Worm (Caenorhabditis elegans) whole organism, young adult: ENCODE results near the gene rab-39.
A peak's percentile ranks its signal among the peaks of the same experiment; 100 is the strongest.

Experiments used
- B0019.2 ChIP-seq: fragments of 200-800 bp; sonication (Bioruptor generic); conservative IDR thresholded peaks from 2 replicates; pipeline ENCODE4 v1.3.6; 2022; ENCODE audit warnings: missing genetic modification reagents, missing genetic modification characterization, missing compliant biosample characterization
- B0035.1 ChIP-seq: sonication (generic microtip); optimal IDR thresholded peaks from 2 replicates; lab custom pipeline; 2016; ENCODE audit warnings: missing genetic modification characterization, mild to moderate bottlenecking, missing compliant biosample characterization, missing genotype, missing genetic modification reagents
- F22D6.2 ChIP-seq: sonication (generic microtip); optimal IDR thresholded peaks from 2 replicates; lab custom pipeline; 2016; ENCODE audit warnings: mild to moderate bottlenecking, missing genetic modification characterization, missing compliant biosample characterization
- F33H1.4 ChIP-seq: fragments of 200-800 bp; sonication (Bioruptor generic); IDR thresholded peaks from 2 replicates; pipeline ENCODE4 v1.3.6; 2022; ENCODE audit warnings: missing genetic modification reagents, missing genetic modification characterization, missing compliant biosample characterization
- F57C9.4 ChIP-seq: sonication (generic microtip); optimal IDR thresholded peaks from 2 replicates; lab custom pipeline; 2017; ENCODE audit warnings: mild to moderate bottlenecking, missing genetic modification characterization, missing compliant biosample characterization
- Y95B8A.8 ChIP-seq: fragments of 200-800 bp; sonication (Bioruptor generic); IDR thresholded peaks from 2 replicates; pipeline ENCODE4 v1.3.6; 2022; ENCODE audit warnings: missing genetic modification reagents, missing genetic modification characterization, missing compliant biosample characterization
- ZK185.1 ChIP-seq: sonication (generic microtip); optimal IDR thresholded peaks from 2 replicates; lab custom pipeline; 2016; ENCODE audit warnings: mild to moderate bottlenecking, missing genetic modification characterization, missing compliant biosample characterization; ENCODE audit not compliant: poor library complexity, severe bottlenecking
- aptf-2 ChIP-seq: fragments of 200-800 bp; sonication (Bioruptor generic); conservative IDR thresholded peaks from 2 replicates; pipeline ENCODE4 v1.3.6; 2022; ENCODE audit warnings: missing genetic modification reagents, missing genetic modification characterization, missing compliant biosample characterization
- athp-1 ChIP-seq: sonication (generic microtip); optimal IDR thresholded peaks from 2 replicates; lab custom pipeline; 2017; ENCODE audit warnings: mild to moderate bottlenecking, missing genetic modification characterization, missing compliant biosample characterization
- cebp-2 ChIP-seq: fragments of 200-800 bp; sonication (Bioruptor generic); IDR thresholded peaks from 2 replicates; pipeline ENCODE4 v1.3.6; 2022; ENCODE audit warnings: missing genetic modification characterization, missing compliant biosample characterization
- ceh-100 ChIP-seq: fragments of 200-800 bp; sonication (Bioruptor generic); IDR thresholded peaks from 2 replicates; pipeline ENCODE4 v1.3.6; 2022; ENCODE audit warnings: missing genetic modification reagents, missing genetic modification characterization, missing compliant biosample characterization
- ceh-58 ChIP-seq: fragments of 200-800 bp; sonication (Bioruptor generic); IDR thresholded peaks from 2 replicates; pipeline ENCODE4 v1.3.6; 2022; ENCODE audit warnings: missing genetic modification characterization, missing compliant biosample characterization
- chd-7 ChIP-seq: sonication (generic microtip); optimal IDR thresholded peaks from 2 replicates; lab custom pipeline; 2016; ENCODE audit warnings: mild to moderate bottlenecking, missing genetic modification characterization, moderate library complexity, missing compliant biosample characterization
- egl-18 ChIP-seq: fragments of 200-800 bp; sonication (Bioruptor generic); IDR thresholded peaks from 2 replicates; pipeline ENCODE4 v1.3.6; 2022; ENCODE audit warnings: missing genetic modification reagents, missing genetic modification characterization, missing compliant biosample characterization
- egrh-3 ChIP-seq: fragments of 200-800 bp; sonication (Bioruptor generic); IDR thresholded peaks from 2 replicates; pipeline ENCODE4 v1.3.6; 2022; ENCODE audit warnings: missing genetic modification reagents, missing genetic modification characterization, missing compliant biosample characterization
- ekl-4 ChIP-seq: fragments of 200-800 bp; sonication (Bioruptor generic); IDR thresholded peaks from 2 replicates; pipeline ENCODE4 v1.3.6; 2022; ENCODE audit warnings: missing genetic modification reagents, missing genetic modification characterization, missing compliant biosample characterization
- ets-4 ChIP-seq: fragments of 200-800 bp; sonication (Bioruptor generic); optimal IDR thresholded peaks from 2 replicates; lab custom pipeline; 2018; ENCODE audit warnings: mild to moderate bottlenecking, missing genetic modification characterization, missing compliant biosample characterization
- hmg-1.2 ChIP-seq: fragments of 200-800 bp; sonication (Bioruptor generic); IDR thresholded peaks from 2 replicates; pipeline ENCODE4 v1.3.6; 2022; ENCODE audit warnings: missing genetic modification reagents, missing genetic modification characterization, missing compliant biosample characterization
- lag-1 ChIP-seq: fragments of 200-800 bp; sonication (Bioruptor generic); IDR thresholded peaks from 2 replicates; pipeline ENCODE4 v1.3.6; 2022; ENCODE audit warnings: missing genetic modification reagents, missing genetic modification characterization, missing compliant biosample characterization
- let-526 ChIP-seq: fragments of 200-800 bp; sonication (Bioruptor generic); IDR thresholded peaks from 2 replicates; pipeline ENCODE4 v1.3.6; 2022; ENCODE audit warnings: missing genetic modification reagents, missing genetic modification characterization, missing compliant biosample characterization
- lsl-1 ChIP-seq: fragments of 200-800 bp; sonication (Bioruptor generic); optimal IDR thresholded peaks from 2 replicates; lab custom pipeline; 2018; ENCODE audit warnings: mild to moderate bottlenecking, missing genetic modification characterization, moderate library complexity, missing compliant biosample characterization
- madf-6 ChIP-seq: fragments of 200-800 bp; sonication (Bioruptor generic); IDR thresholded peaks from 2 replicates; pipeline ENCODE4 v1.3.6; 2022; ENCODE audit warnings: missing genetic modification reagents, missing genetic modification characterization, missing compliant biosample characterization
- mes-4 ChIP-seq: sonication (generic microtip); optimal IDR thresholded peaks from 2 replicates; lab custom pipeline; 2016; ENCODE audit warnings: missing genotype, missing genetic modification characterization, missing compliant biosample characterization
- nfya-1 ChIP-seq: sonication (generic microtip); optimal IDR thresholded peaks from 2 replicates; lab custom pipeline; 2017; ENCODE audit warnings: antibody characterized with exemption, missing compliant biosample characterization, missing genetic modification characterization, borderline replicate concordance; ENCODE audit not compliant: insufficient read depth
- nfya-2 ChIP-seq: fragments of 200-800 bp; sonication (Bioruptor generic); IDR thresholded peaks from 2 replicates; pipeline ENCODE4 v1.3.6; 2022; ENCODE audit warnings: missing genetic modification reagents, missing genetic modification characterization, missing compliant biosample characterization
- nhr-120 ChIP-seq: fragments of 200-800 bp; sonication (Bioruptor generic); IDR thresholded peaks from 2 replicates; pipeline ENCODE4 v1.3.6; 2022; ENCODE audit warnings: missing genetic modification characterization, missing compliant biosample characterization
- rec-8 ChIP-seq, 2 experiments: sonication (generic microtip); optimal IDR thresholded peaks; 2 replicates each; lab custom pipeline; 2016; ENCODE audit warnings: mild to moderate bottlenecking in 2 of 2, missing genetic modification characterization in 2 of 2, missing genetic modification reagents in 2 of 2, missing genotype in 2 of 2, missing biosample characterization in 1 of 2, missing compliant biosample characterization in 1 of 2, moderate library complexity in 1 of 2
- repo-1 ChIP-seq: sonication (generic microtip); optimal IDR thresholded peaks from 2 replicates; lab custom pipeline; 2017; ENCODE audit warnings: mild to moderate bottlenecking, missing genetic modification characterization, missing compliant biosample characterization
- sdz-38 ChIP-seq: sonication (generic microtip); optimal IDR thresholded peaks from 2 replicates; lab custom pipeline; 2016; ENCODE audit warnings: missing genotype, missing genetic modification characterization, missing compliant biosample characterization
- snpc-4 ChIP-seq, 5 experiments: fragments of 150-350 bp in 1 of 5; sonication (generic microtip) in 4 of 5; optimal IDR thresholded peaks; 2 replicates each; lab custom pipeline; 2014 to 2018; ENCODE audit warnings: missing genetic modification characterization in 5 of 5, missing biosample characterization in 3 of 5, antibody characterized with exemption in 2 of 5, mild to moderate bottlenecking in 2 of 5, missing compliant biosample characterization in 2 of 5, missing genotype in 2 of 5, moderate library complexity in 2 of 5, missing genetic modification reagents in 1 of 5
- somi-1 ChIP-seq: fragments of 200-800 bp; sonication (Bioruptor generic); optimal IDR thresholded peaks from 2 replicates; lab custom pipeline; 2018; ENCODE audit warnings: mild to moderate bottlenecking, missing genetic modification characterization, missing compliant biosample characterization
- sptf-2 ChIP-seq: fragments of 200-800 bp; sonication (Bioruptor generic); optimal IDR thresholded peaks from 2 replicates; lab custom pipeline; 2018; ENCODE audit warnings: mild to moderate bottlenecking, missing genetic modification characterization, missing compliant biosample characterization
- tbp1 ChIP-seq: fragments of 200-800 bp; sonication (Bioruptor generic); optimal IDR thresholded peaks from 2 replicates; lab custom pipeline; 2018; ENCODE audit warnings: mild to moderate bottlenecking, missing genetic modification characterization, missing compliant biosample characterization
- tlf-1 ChIP-seq: fragments of 200-800 bp; sonication (Bioruptor generic); optimal IDR thresholded peaks from 2 replicates; lab custom pipeline; 2018; ENCODE audit warnings: mild to moderate bottlenecking, missing genetic modification characterization, missing compliant biosample characterization
- unc-130 ChIP-seq: sonication (generic microtip); optimal IDR thresholded peaks from 2 replicates; lab custom pipeline; 2016; ENCODE audit warnings: missing genetic modification reagents, missing genetic modification characterization, missing compliant biosample characterization
- ztf-25 ChIP-seq: fragments of 200-800 bp; sonication (Bioruptor generic); IDR thresholded peaks from 2 replicates; pipeline ENCODE4 v1.3.6; 2022; ENCODE audit warnings: missing genetic modification reagents, missing genetic modification characterization, missing compliant biosample characterization
- ztf-3 ChIP-seq: fragments of 200-800 bp; sonication (Bioruptor generic); optimal IDR thresholded peaks from 2 replicates; lab custom pipeline; 2018; ENCODE audit warnings: mild to moderate bottlenecking, missing genetic modification characterization, missing compliant biosample characterization

rab-39 gene

ce11 chrII:9282787-9283186, 39.9 kb downstream of the rab-39 start (continued):
- TF ChIP-seq ekl-4 (GFP tag; lab: Robert Waterston, UW) (peak; percentile 83), ceh-58 (no peak), egrh-3 (GFP tag; lab: Robert Waterston, UW) (no peak), unc-130 (GFP tag; lab: Kevin White, UChicago) (no peak), repo-1 (tag; lab: Kevin White, UChicago) (peak; percentile 65), F33H1.4 (GFP tag; lab: Robert Waterston, UW) (no peak), nhr-120 (GFP tag; lab: Robert Waterston, UW) (no peak), nfya-1 (tag; lab: Kevin White, UChicago) (no peak), mes-4 (tag; lab: Kevin White, UChicago) (no peak), madf-6 (GFP tag; lab: Robert Waterston, UW) (peak; percentile 17; the same call in 1 of the 2 replicates), F57C9.4 (tag; lab: Kevin White, UChicago) (no peak), egl-18 (GFP tag; lab: Robert Waterston, UW) (no peak), nfya-2 (GFP tag; lab: Robert Waterston, UW) (no peak), let-526 (no peak), ets-4 (GFP tag; lab: Kevin White, UChicago) (peak; percentile 85), lag-1 (GFP tag; lab: Robert Waterston, UW) (no peak), Y95B8A.8 (GFP tag; lab: Robert Waterston, UW) (peak; percentile 78; the same call in 1 of the 2 replicates), F22D6.2 (peak; percentile 34), tbp1 (GFP tag; lab: Kevin White, UChicago) (peak; percentile 63), ceh-100 (GFP tag; lab: Robert Waterston, UW) (no peak), B0035.1 (tag; lab: Kevin White, UChicago) (peak; percentile 56), aptf-2 (GFP tag; lab: Robert Waterston, UW) (no peak), chd-7 (tag; lab: Kevin White, UChicago) (peak; percentile 80), tlf-1 (GFP tag; lab: Kevin White, UChicago) (peak; percentile 44), rec-8 (tag; optimal IDR thresholded peaks at IDR 0.05; lab: Kevin White, UChicago) (no peak), athp-1 (tag; lab: Kevin White, UChicago) (no peak), lsl-1 (GFP tag; lab: Kevin White, UChicago) (no peak), ztf-3 (GFP tag; lab: Kevin White, UChicago) (peak; percentile 28), hmg-1.2 (GFP tag; lab: Robert Waterston, UW) (peak; percentile 88)

DNA sequence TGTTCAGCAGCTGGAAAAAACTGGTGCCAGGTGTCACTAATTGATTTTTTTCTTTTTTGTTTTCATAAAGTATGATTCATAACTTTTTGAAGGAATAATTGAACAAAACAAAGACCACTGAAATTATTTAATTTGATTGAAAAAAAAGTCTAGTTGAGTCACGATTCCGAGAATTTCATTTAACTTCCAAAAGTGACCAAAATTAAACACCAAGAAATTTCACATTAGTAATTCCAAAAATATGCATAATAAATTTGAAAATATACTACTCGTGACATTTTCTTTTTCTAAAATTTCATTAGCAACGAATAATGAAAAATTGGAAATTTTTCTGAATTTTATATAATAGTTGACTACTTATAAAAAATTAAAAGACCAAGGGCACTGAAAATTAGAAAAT, 40.7 kb downstream of the rab-39 start:
- TF ChIP-seq nfya-1 (tag; lab: Kevin White, UChicago) = no peak
- TF ChIP-seq cebp-2 (GFP tag; lab: Robert Waterston, UW) = no peak
- no peak for TF ChIP-seq sptf-2 (GFP tag; lab: Kevin White, UChicago)
- TF ChIP-seq sdz-38 = no peak
- TF ChIP-seq B0019.2 = no peak
- TF ChIP-seq ztf-25 (GFP tag; lab: Robert Waterston, UW) = no peak
- TF ChIP-seq snpc-4 (GFP tag; optimal IDR thresholded peaks at IDR 0.05; lab: Kevin White, UChicago) = no peak
- no peak for TF ChIP-seq snpc-4 (tag; optimal IDR thresholded peaks at IDR 0.05; lab: Kevin White, UChicago)
- no peak for TF ChIP-seq hmg-1.2 (GFP tag; lab: Robert Waterston, UW)
- no peak for TF ChIP-seq ZK185.1 (tag; lab: Kevin White, UChicago)
- TF ChIP-seq somi-1 (GFP tag; lab: Kevin White, UChicago) = no peak
- no peak for TF ChIP-seq lag-1 (GFP tag; lab: Robert Waterston, UW)
- TF ChIP-seq, all 124 proteins: peak for 0
